Worm (Caenorhabditis elegans) whole organism, L1 larva: ENCODE measurements around the gene pac-1.

ENCODE experiments used
- C04F5.9 ChIP-seq: sonication (generic microtip); optimal IDR thresholded peaks from 2 replicates; lab custom pipeline; 2016; ENCODE audit warnings: missing genetic modification characterization, missing compliant biosample characterization
- C34B4.2 ChIP-seq: sonication (generic microtip); optimal IDR thresholded peaks from 2 replicates; lab custom pipeline; 2017; ENCODE audit warnings: mild to moderate bottlenecking, missing genetic modification characterization, missing compliant biosample characterization
- F16B12.6 ChIP-seq: fragments of 150-350 bp; optimal IDR thresholded peaks from 2 replicates; lab custom pipeline; 2014; ENCODE audit warnings: missing biosample characterization, missing genetic modification characterization
- aly-2 ChIP-seq: fragments of 150-350 bp; optimal IDR thresholded peaks from 2 replicates; lab custom pipeline; 2014; ENCODE audit warnings: missing biosample characterization, missing genetic modification characterization
- ama-1 ChIP-seq: fragments of 150-350 bp; optimal IDR thresholded peaks from 2 replicates; lab custom pipeline; 2014
- blmp-1 ChIP-seq: fragments of 150-350 bp; optimal IDR thresholded peaks from 2 replicates; lab custom pipeline; 2014; ENCODE audit warnings: missing biosample characterization, missing genetic modification characterization
- ceh-63 ChIP-seq: fragments of 200-800 bp; sonication (Bioruptor generic); optimal IDR thresholded peaks from 2 replicates; lab custom pipeline; 2018; ENCODE audit warnings: mild to moderate bottlenecking, missing genetic modification characterization, missing compliant biosample characterization
- dpl-1 ChIP-seq, 3 experiments: fragments of 150-350 bp in 2 of 3; sonication (generic microtip) in 1 of 3; optimal IDR thresholded peaks; 2 replicates each; lab custom pipeline; 2014 to 2017; ENCODE audit warnings: missing biosample characterization in 3 of 3, missing genetic modification characterization in 3 of 3, missing genetic modification reagents in 3 of 3
- efl-1 ChIP-seq, 4 experiments: fragments of 150-350 bp; optimal IDR thresholded peaks in 3 of 4; peaks in 1 of 4; 1 replicate in 1 of 4; 2 replicates in 3 of 4; lab custom pipeline; 2014; ENCODE audit warnings: missing biosample characterization in 2 of 4, missing genetic modification characterization in 2 of 4, missing genetic modification reagents in 2 of 4
- efl-3 ChIP-seq: fragments of 200-800 bp; sonication (Bioruptor generic); optimal IDR thresholded peaks from 2 replicates; lab custom pipeline; 2018; ENCODE audit warnings: mild to moderate bottlenecking, missing genetic modification characterization, missing compliant biosample characterization
- egl-13 ChIP-seq: sonication (generic microtip); optimal IDR thresholded peaks from 2 replicates; lab custom pipeline; 2016; ENCODE audit warnings: missing genotype, missing genetic modification reagents, missing genetic modification characterization, missing compliant biosample characterization
- egl-27 ChIP-seq, 2 experiments: fragments of 150-350 bp in 1 of 2; sonication (generic microtip); optimal IDR thresholded peaks; 3 replicates each; lab custom pipeline; 2017 to 2018; ENCODE audit warnings: missing biosample characterization in 2 of 2, missing genetic modification characterization in 2 of 2, missing genetic modification reagents in 2 of 2
- elt-3 ChIP-seq, 6 experiments: fragments of 150-350 bp in 1 of 6; sonication (generic microtip); optimal IDR thresholded peaks; 2 replicates each; lab custom pipeline; 2017 to 2018; ENCODE audit warnings: missing biosample characterization in 6 of 6, missing genetic modification characterization in 6 of 6, inconsistent platforms in 1 of 6
- fkh-4 ChIP-seq: sonication (generic microtip); optimal IDR thresholded peaks from 2 replicates; lab custom pipeline; 2016; ENCODE audit warnings: missing compliant biosample characterization, missing genetic modification characterization, borderline replicate concordance
- grh-1 ChIP-seq: fragments of 200-800 bp; sonication (Bioruptor generic); IDR thresholded peaks from 2 replicates; pipeline ENCODE4 v1.3.6; 2022; ENCODE audit warnings: missing genetic modification reagents, missing genetic modification characterization, missing compliant biosample characterization
- hpl-2 ChIP-seq: fragments of 150-350 bp; optimal IDR thresholded peaks from 2 replicates; lab custom pipeline; 2014; ENCODE audit warnings: missing biosample characterization, missing genetic modification reagents, missing genetic modification characterization
- lin-35 ChIP-seq, 2 experiments: fragments of 150-350 bp; optimal IDR thresholded peaks; 2 replicates each; lab custom pipeline; 2014; ENCODE audit warnings: missing biosample characterization in 2 of 2, missing genetic modification characterization in 2 of 2, missing genetic modification reagents in 2 of 2
- lsy-2 ChIP-seq, 2 experiments: fragments of 150-350 bp; optimal IDR thresholded peaks; 2 replicates each; lab custom pipeline; 2014; ENCODE audit warnings: missing biosample characterization in 2 of 2, missing genetic modification characterization in 2 of 2
- mef-2 ChIP-seq: fragments of 150-350 bp; optimal IDR thresholded peaks from 2 replicates; lab custom pipeline; 2014; ENCODE audit warnings: missing biosample characterization, missing genetic modification characterization
- mep-1 ChIP-seq: fragments of 150-350 bp; optimal IDR thresholded peaks from 2 replicates; lab custom pipeline; 2014; ENCODE audit warnings: missing biosample characterization, missing genetic modification characterization
- nhr-11 ChIP-seq: fragments of 150-350 bp; optimal IDR thresholded peaks from 2 replicates; lab custom pipeline; 2014; ENCODE audit warnings: missing biosample characterization, missing genetic modification characterization
- nhr-237 ChIP-seq: fragments of 150-350 bp; optimal IDR thresholded peaks from 2 replicates; lab custom pipeline; 2014; ENCODE audit warnings: missing biosample characterization, missing genetic modification characterization
- nhr-47 ChIP-seq: sonication (generic microtip); optimal IDR thresholded peaks from 2 replicates; lab custom pipeline; 2016; ENCODE audit warnings: mild to moderate bottlenecking, missing genetic modification characterization, moderate library complexity, missing compliant biosample characterization
- nhr-71 ChIP-seq: sonication (generic microtip); optimal IDR thresholded peaks from 2 replicates; lab custom pipeline; 2016; ENCODE audit warnings: mild to moderate bottlenecking, missing genetic modification characterization, moderate library complexity, missing compliant biosample characterization
- nhr-90 ChIP-seq: sonication (generic microtip); optimal IDR thresholded peaks from 2 replicates; lab custom pipeline; 2016; ENCODE audit warnings: mild to moderate bottlenecking, missing genetic modification characterization, missing compliant biosample characterization; ENCODE audit not compliant: poor library complexity
- pqm-1 ChIP-seq: sonication (generic microtip); optimal IDR thresholded peaks from 3 replicates; lab custom pipeline; 2017; ENCODE audit warnings: missing biosample characterization, missing genetic modification characterization
- sup-37 ChIP-seq: fragments of 200-800 bp; sonication (Bioruptor generic); optimal IDR thresholded peaks from 2 replicates; lab custom pipeline; 2018; ENCODE audit warnings: mild to moderate bottlenecking, missing genetic modification characterization, missing compliant biosample characterization
- unc-130 ChIP-seq: fragments of 150-350 bp; optimal IDR thresholded peaks from 2 replicates; lab custom pipeline; 2017; ENCODE audit warnings: missing biosample characterization, missing genetic modification characterization, inconsistent platforms
- unc-30 ChIP-seq: sonication (generic microtip); optimal IDR thresholded peaks from 2 replicates; lab custom pipeline; 2017; ENCODE audit warnings: missing biosample characterization, missing genetic modification characterization
- unc-62 ChIP-seq: fragments of 150-350 bp; optimal IDR thresholded peaks from 2 replicates; lab custom pipeline; 2014; ENCODE audit warnings: missing biosample characterization, missing genetic modification reagents, missing genetic modification characterization
- unc-98 ChIP-seq: fragments of 200-800 bp; sonication (Bioruptor generic); IDR thresholded peaks from 2 replicates; pipeline ENCODE4 v1.3.6; 2022; ENCODE audit warnings: missing genetic modification characterization, missing compliant biosample characterization
- zip-4 ChIP-seq: fragments of 200-800 bp; sonication (Bioruptor generic); optimal IDR thresholded peaks from 2 replicates; lab custom pipeline; 2018; ENCODE audit warnings: mild to moderate bottlenecking, missing genetic modification characterization, moderate library complexity, missing compliant biosample characterization
- ztf-11 ChIP-seq, 2 experiments: sonication (generic microtip); optimal IDR thresholded peaks; 2 replicates each; lab custom pipeline; 2016 to 2017; ENCODE audit warnings: missing genetic modification characterization in 2 of 2, missing biosample characterization in 1 of 2, missing compliant biosample characterization in 1 of 2
- ztf-4 ChIP-seq: fragments of 150-350 bp; optimal IDR thresholded peaks from 2 replicates; lab custom pipeline; 2014; ENCODE audit warnings: missing biosample characterization, missing genetic modification characterization

The pac-1 gene

DNA sequence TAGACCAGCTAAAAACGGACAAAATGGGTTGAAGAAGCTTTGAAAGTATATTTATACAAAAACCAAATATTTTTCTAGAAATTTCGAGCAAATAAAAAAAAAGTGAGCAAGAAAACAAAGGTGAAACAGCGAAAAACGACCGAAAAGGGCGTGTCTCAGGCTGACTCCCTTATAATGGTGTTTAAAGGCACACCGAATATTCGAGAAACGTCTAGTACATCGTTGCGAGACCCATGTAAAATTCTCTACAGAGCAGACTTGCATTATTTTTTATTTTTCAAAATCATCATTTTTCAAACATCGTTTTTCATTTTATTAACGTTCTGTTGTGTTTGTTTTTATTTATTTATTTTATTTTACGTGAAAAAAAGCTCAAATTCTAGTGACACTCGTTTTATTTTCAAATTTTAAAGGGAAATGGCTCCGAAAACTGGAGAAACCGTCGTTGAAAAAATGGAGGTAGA, 47.8 kb upstream of the pac-1 start, which contains the start of gene rpn-3 (continued):
- no peak for TF ChIP-seq ceh-63 (GFP tag; lab: Kevin White, UChicago)
- peak; percentile 98 for TF ChIP-seq unc-130 (tag; lab: Kevin White, UChicago)
- TF ChIP-seq unc-98: peak; percentile 65; the same call in 1 of the 2 replicates
- peak; percentile 77 for TF ChIP-seq ama-1 (lab: Kevin White, UChicago)
- TF ChIP-seq, all 84 proteins: peak for 69

DNA sequence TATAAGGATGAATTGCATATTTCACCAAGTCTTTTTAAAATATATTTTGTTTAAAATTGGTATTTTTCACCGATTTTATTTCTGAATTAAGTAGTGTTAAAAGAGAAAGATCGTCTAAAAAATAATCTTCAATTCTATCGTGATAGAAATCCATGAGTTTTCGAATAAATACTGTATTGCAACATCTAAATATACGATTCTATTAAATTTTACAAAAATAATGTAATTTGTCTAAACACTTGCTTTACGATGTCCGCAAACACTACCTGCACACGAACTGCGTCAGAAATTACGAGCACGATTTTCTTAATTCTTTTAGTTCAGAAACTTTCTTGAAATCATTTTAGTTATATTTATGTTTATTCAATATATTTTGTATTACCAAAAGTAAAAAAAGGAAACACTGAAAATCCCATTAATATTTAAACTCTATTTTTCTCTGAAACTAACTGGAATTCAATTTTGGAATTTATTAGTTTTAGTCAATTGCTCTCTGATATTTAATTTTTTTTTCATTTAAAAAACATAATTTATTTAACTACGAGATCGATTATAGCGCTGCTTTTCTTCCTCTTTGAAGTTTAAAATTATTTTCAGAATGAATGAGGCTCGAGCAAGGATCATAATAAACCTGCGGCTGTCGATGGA, 45.5 kb upstream of the pac-1 start, which contains the start of gene mrpl-32:
Gene mrpl-32, plus strand, starts transcription at position 598 of the 648 bp plus-strand sequence.
- TF ChIP-seq nhr-71 (peak; percentile 29), ama-1 (lab: Kevin White, UChicago) (peak; percentile 82), efl-1 (optimal IDR thresholded peaks at IDR 0.05; lab: Kevin White, UChicago) (no peak), efl-1 (GFP tag; optimal IDR thresholded peaks at IDR 0.05 in 1 of 2; lab: Kevin White, UChicago) (peak; percentile 8 to 78), unc-30 (no peak), aly-2 (tag; lab: Kevin White, UChicago) (peak; percentile 73), lsy-2 (tag; optimal IDR thresholded peaks at IDR 0.05; lab: Kevin White, UChicago) (peak; percentile 34 to 51), blmp-1 (tag; lab: Kevin White, UChicago) (no peak), C34B4.2 (tag; lab: Kevin White, UChicago) (no peak), nhr-11 (tag; lab: Kevin White, UChicago) (no peak), nhr-47 (tag; lab: Kevin White, UChicago) (peak; percentile 33), egl-27 (tag; optimal IDR thresholded peaks at IDR 0.05; lab: Kevin White, UChicago) (no peak), dpl-1 (GFP tag; optimal IDR thresholded peaks at IDR 0.05; lab: Kevin White, UChicago) (peak in 1 of 3 experiments; percentile 10), F16B12.6 (tag; lab: Kevin White, UChicago) (peak; percentile 45), fkh-4 (tag; lab: Kevin White, UChicago) (no peak), mep-1 (peak; percentile 10), nhr-237 (tag; lab: Kevin White, UChicago) (no peak), efl-3 (GFP tag; lab: Kevin White, UChicago) (no peak), pqm-1 (no peak), egl-13 (tag; lab: Kevin White, UChicago) (no peak), lin-35 (GFP tag; optimal IDR thresholded peaks at IDR 0.05; lab: Kevin White, UChicago) (peak in 1 of 2 experiments; percentile 17), nhr-90 (peak; percentile 25), zip-4 (GFP tag; lab: Kevin White, UChicago) (no peak), elt-3 (tag; optimal IDR thresholded peaks at IDR 0.05; lab: Kevin White, UChicago) (no peak)

DNA sequence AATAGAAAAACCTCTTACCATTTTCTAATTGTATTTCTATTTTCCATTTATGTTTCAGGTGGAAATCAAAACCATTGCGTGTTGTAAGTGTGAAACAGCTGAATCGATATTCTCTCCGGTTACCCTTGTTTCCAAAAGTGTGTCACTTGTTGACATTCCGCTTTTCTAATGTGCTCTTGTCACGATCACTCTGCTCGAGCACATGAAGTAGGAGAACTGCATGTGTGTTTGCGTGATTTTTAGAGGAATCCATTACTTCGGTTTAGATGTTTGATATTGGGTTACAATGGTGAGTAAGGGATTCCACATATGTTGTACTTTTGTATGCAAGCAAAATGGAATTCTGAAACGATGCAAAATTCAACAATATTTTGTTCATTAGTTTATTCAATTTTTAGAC, 44.3 kb upstream of the pac-1 start:
- TF ChIP-seq ztf-4 (peak; percentile 14), mep-1 (peak; percentile 32), fkh-4 (tag; lab: Kevin White, UChicago) (no peak), efl-1 (optimal IDR thresholded peaks at IDR 0.05; lab: Kevin White, UChicago) (no peak), efl-1 (GFP tag; optimal IDR thresholded peaks at IDR 0.05 in 1 of 2; lab: Kevin White, UChicago) (peak in 1 of 2 experiments; percentile 91), unc-62 (GFP tag; lab: Kevin White, UChicago) (no peak), elt-3 (tag; optimal IDR thresholded peaks at IDR 0.05; lab: Kevin White, UChicago) (no peak), ama-1 (lab: Kevin White, UChicago) (peak; percentile 8), unc-130 (tag; lab: Kevin White, UChicago) (no peak), ztf-11 (tag; optimal IDR thresholded peaks at IDR 0.05; lab: Kevin White, UChicago) (peak in 1 of 2 experiments; percentile 1), nhr-11 (tag; lab: Kevin White, UChicago) (no peak), C04F5.9 (tag; lab: Kevin White, UChicago) (no peak), grh-1 (GFP tag; lab: Robert Waterston, UW) (no peak), mef-2 (tag; lab: Kevin White, UChicago) (no peak), sup-37 (no peak), hpl-2 (GFP tag; lab: Kevin White, UChicago) (no peak)
